Fruit fly (Drosophila melanogaster): ENCODE results near the gene CG12299.

Gene CG12299

dm6 chr2L:10689221-10690034 lies 47.7 kb upstream of the CG12299 start, which contains the start of gene CG7294:
Gene CG7294, minus strand, starts transcription at chr2L:10689271.
- no peak for TF ChIP-seq CG7368 (GFP tag; optimal IDR thresholded peaks at IDR 0.05)
- TF ChIP-seq CG8119 (GFP tag; IDR thresholded peaks at IDR 0.05) = no peak
- TF ChIP-seq vri (GFP tag; optimal IDR thresholded peaks at IDR 0.05) = no peak
- no peak for TF ChIP-seq salr (GFP tag; optimal IDR thresholded peaks at IDR 0.05)
- TF ChIP-seq Eip78C (GFP tag) = no peak
- no peak for TF ChIP-seq CG6163 (GFP tag; IDR thresholded peaks at IDR 0.05)
- no peak for TF ChIP-seq CG3032 (tag; optimal IDR thresholded peaks at IDR 0.05)
- TF ChIP-seq dsx (GFP tag; optimal IDR thresholded peaks at IDR 0.05; ENCODE audit: poor library complexity, severe bottlenecking) = no peak
- no peak for TF ChIP-seq fd85E (GFP tag; optimal IDR thresholded peaks at IDR 0.05)

dm6 chr2L:10693018-10693417 lies 44.1 kb upstream of the CG12299 start:
- TF ChIP-seq Hr4 (GFP tag; optimal IDR thresholded peaks at IDR 0.05) = no peak

- TF ChIP-seq CG6854 (GFP tag; optimal IDR thresholded peaks at IDR 0.05) (no peak), CG6276 (GFP tag; optimal IDR thresholded peaks at IDR 0.05) (no peak), ss (GFP tag; optimal IDR thresholded peaks at IDR 0.05) (peak in 1 of 2 experiments; percentile 22), Hr38 (GFP tag; optimal IDR thresholded peaks at IDR 0.05) (no peak), CG15336 (GFP tag; IDR thresholded peaks at IDR 0.05) (no peak), CG32006 (GFP tag; optimal IDR thresholded peaks at IDR 0.05) (no peak), svp (GFP tag) (peak; percentile 80), CG8632 (GFP tag; optimal IDR thresholded peaks at IDR 0.05) (no peak), Ets96B (tag; optimal IDR thresholded peaks at IDR 0.05) (peak; percentile 53), CG9139 (GFP tag; optimal IDR thresholded peaks at IDR 0.05) (peak; percentile 21), CG10631 (GFP tag; optimal IDR thresholded peaks at IDR 0.05) (no peak), dsx (GFP tag; optimal IDR thresholded peaks at IDR 0.05; ENCODE audit: poor library complexity, severe bottlenecking) (peak; percentile 8), CG7368 (GFP tag; optimal IDR thresholded peaks at IDR 0.05) (no peak), CG31627 (GFP tag; optimal IDR thresholded peaks at IDR 0.05) (no peak), achi (GFP tag; optimal IDR thresholded peaks at IDR 0.05) (no peak), fkh (GFP tag; optimal IDR thresholded peaks at IDR 0.05) (no peak), Eip78C (GFP tag) (peak; percentile 30), CG1621 (tag; optimal IDR thresholded peaks at IDR 0.05) (no peak), CG6808 (GFP tag; optimal IDR thresholded peaks at IDR 0.05) (peak; percentile 42), Lpt (GFP tag; optimal IDR thresholded peaks at IDR 0.05) (no peak), Blimp-1 (GFP tag; optimal IDR thresholded peaks at IDR 0.05) (no peak)
Measured at dm6 chr2L:10694053-10694618, 43.0 kb upstream of the CG12299 start, which contains the start of gene CG17108. Gene CG17108, minus strand, starts transcription at chr2L:10694103.

- TF ChIP-seq Sox14 (GFP tag; optimal IDR thresholded peaks at IDR 0.05) (no peak), CG6854 (GFP tag; optimal IDR thresholded peaks at IDR 0.05) (no peak), CG1621 (tag; optimal IDR thresholded peaks at IDR 0.05) (no peak), CG32006 (GFP tag; optimal IDR thresholded peaks at IDR 0.05) (peak; percentile 27), acj6 (GFP tag; optimal IDR thresholded peaks at IDR 0.05) (no peak), svp (GFP tag) (peak; percentile 18), eg (GFP tag; IDR thresholded peaks at IDR 0.05) (0 out of 3 replicates have a peak, but pooled peaks have one; percentile 13), Eip78C (GFP tag) (peak; percentile 81)
Measured at dm6 chr2L:10697992-10698391, 39.2 kb upstream of the CG12299 start, which contains the start of gene CG7300. Gene CG7300, minus strand, starts transcription at chr2L:10698043.
